Worm (Caenorhabditis elegans): ENCODE measurements around the gene T06E8.2.

Gene T06E8.2

DNA sequence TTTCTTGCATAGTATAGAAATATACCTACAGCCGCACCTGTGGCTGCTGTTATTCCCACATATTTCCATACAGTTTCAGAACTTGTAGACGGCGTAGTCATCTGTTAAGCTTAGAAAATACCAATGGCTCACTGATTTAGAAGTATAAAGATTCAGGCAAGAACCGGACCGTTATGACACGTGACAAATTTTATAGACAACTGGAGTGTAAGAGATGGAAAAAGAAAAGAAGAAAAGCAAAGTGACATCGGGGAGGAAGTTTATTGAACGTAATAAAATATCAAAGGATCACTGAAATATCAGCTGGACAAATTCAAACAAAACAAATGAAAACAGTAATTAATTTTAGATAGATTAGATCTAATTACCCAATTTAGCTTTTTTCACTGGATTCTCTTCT lies 50.0 kb downstream of the T06E8.2 start, which contains the start of gene rmd-2:
rmd-2 (minus strand) TSS at position 101 of the 400 bp plus-strand sequence.
- TF ChIP-seq him-1 (tag; optimal IDR thresholded peaks at IDR 0.05) (no peak), dao-5 (tag; optimal IDR thresholded peaks at IDR 0.05) (no peak), W03F9.2 (tag; optimal IDR thresholded peaks at IDR 0.05) (no peak)

Data from whole organism, L4/young adult.